Worm (Caenorhabditis elegans) whole organism, late embryonic: Measurements from ENCODE around the gene pal-1.

Experiments used
- Y22D7AL.16 ChIP-seq: sonication (generic microtip); optimal IDR thresholded peaks from 2 replicates; lab custom pipeline; 2016; ENCODE audit warnings: missing genetic modification characterization, missing compliant biosample characterization
- ama-1 ChIP-seq: fragments of 150-350 bp; optimal IDR thresholded peaks from 2 replicates; lab custom pipeline; 2014
- ceh-14 ChIP-seq: sonication (generic microtip); optimal IDR thresholded peaks from 2 replicates; lab custom pipeline; 2016; ENCODE audit warnings: missing genotype, missing genetic modification characterization, missing compliant biosample characterization
- ceh-19 ChIP-seq: fragments of 200-800 bp; sonication (Bioruptor generic); optimal IDR thresholded peaks from 2 replicates; lab custom pipeline; 2018; ENCODE audit warnings: mild to moderate bottlenecking, missing genetic modification characterization, missing compliant biosample characterization
- ceh-6 ChIP-seq: fragments of 200-800 bp; sonication (Bioruptor generic); optimal IDR thresholded peaks from 2 replicates; lab custom pipeline; 2018; ENCODE audit warnings: mild to moderate bottlenecking, missing genetic modification characterization, missing compliant biosample characterization
- elt-2 ChIP-seq: sonication (generic microtip); optimal IDR thresholded peaks from 2 replicates; lab custom pipeline; 2016; ENCODE audit warnings: missing genetic modification reagents, missing genetic modification characterization, missing compliant biosample characterization
- elt-4 ChIP-seq: sonication (generic microtip); optimal IDR thresholded peaks from 2 replicates; lab custom pipeline; 2016; ENCODE audit warnings: missing genetic modification characterization, missing compliant biosample characterization
- hlh-6 ChIP-seq: sonication (generic microtip); optimal IDR thresholded peaks from 2 replicates; lab custom pipeline; 2016; ENCODE audit warnings: missing genotype, missing genetic modification characterization, missing compliant biosample characterization
- pha-4 ChIP-seq: fragments of 150-350 bp; optimal IDR thresholded peaks from 2 replicates; lab custom pipeline; 2018; ENCODE audit warnings: missing biosample characterization, missing genetic modification reagents, missing genetic modification characterization
- pqm-1 ChIP-seq: sonication (generic microtip); optimal IDR thresholded peaks from 2 replicates; lab custom pipeline; 2016; ENCODE audit warnings: missing genetic modification characterization, missing compliant biosample characterization
- sox-2 ChIP-seq: fragments of 200-800 bp; sonication (Bioruptor generic); IDR thresholded peaks from 2 replicates; pipeline ENCODE4 v1.3.6; 2022; ENCODE audit warnings: missing genetic modification reagents, missing genetic modification characterization, missing compliant biosample characterization
- sox-4 ChIP-seq: sonication (generic microtip); optimal IDR thresholded peaks from 2 replicates; lab custom pipeline; 2017; ENCODE audit warnings: mild to moderate bottlenecking, missing genetic modification characterization, inconsistent platforms, missing compliant biosample characterization
- unc-55 ChIP-seq: sonication (generic microtip); optimal IDR thresholded peaks from 2 replicates; lab custom pipeline; 2017; ENCODE audit warnings: missing biosample characterization, missing genetic modification reagents, missing genetic modification characterization

- no peak for TF ChIP-seq elt-2 (tag; lab: Kevin White, UChicago)
- TF ChIP-seq pqm-1 (tag; lab: Kevin White, UChicago) = no peak
- no peak for TF ChIP-seq elt-4 (tag; lab: Kevin White, UChicago)
- no peak for TF ChIP-seq ama-1
- TF ChIP-seq ceh-6 (GFP tag; lab: Kevin White, UChicago) = no peak
- TF ChIP-seq unc-55 (GFP tag; lab: Kevin White, UChicago) = no peak
- no peak for TF ChIP-seq Y22D7AL.16 (tag; lab: Kevin White, UChicago)
- TF ChIP-seq ceh-19 (GFP tag; lab: Kevin White, UChicago) = no peak
- TF ChIP-seq sox-4 (tag; lab: Kevin White, UChicago) = no peak
- TF ChIP-seq pha-4 (tag; lab: Kevin White, UChicago) = no peak
- TF ChIP-seq sox-2 (GFP tag; lab: Robert Waterston, UW) = no peak
- no peak for TF ChIP-seq ceh-14 (tag; lab: Kevin White, UChicago)
- no peak for TF ChIP-seq hlh-6 (tag; lab: Kevin White, UChicago)
Measured at ce11 chrIII:4842173-4842572, 32.8 kb upstream of the pal-1 start, which contains the start of gene clec-156.
